Worm (Caenorhabditis elegans) whole organism, L1 larva: ENCODE data around the gene nspc-5.

Source experiments
- C04F5.9 ChIP-seq: sonication (generic microtip); optimal IDR thresholded peaks from 2 replicates; lab custom pipeline; 2016; ENCODE audit warnings: missing genetic modification characterization, missing compliant biosample characterization
- C34B4.2 ChIP-seq: sonication (generic microtip); optimal IDR thresholded peaks from 2 replicates; lab custom pipeline; 2017; ENCODE audit warnings: mild to moderate bottlenecking, missing genetic modification characterization, missing compliant biosample characterization
- F16B12.6 ChIP-seq: fragments of 150-350 bp; optimal IDR thresholded peaks from 2 replicates; lab custom pipeline; 2014; ENCODE audit warnings: missing biosample characterization, missing genetic modification characterization
- aha-1 ChIP-seq: fragments of 150-350 bp; optimal IDR thresholded peaks from 2 replicates; lab custom pipeline; 2014; ENCODE audit warnings: missing biosample characterization, missing genetic modification characterization
- alr-1 ChIP-seq: fragments of 200-800 bp; sonication (Bioruptor generic); optimal IDR thresholded peaks from 2 replicates; lab custom pipeline; 2018; ENCODE audit warnings: borderline replicate concordance, mild to moderate bottlenecking, missing genetic modification characterization, missing compliant biosample characterization
- ama-1 ChIP-seq: fragments of 150-350 bp; optimal IDR thresholded peaks from 2 replicates; lab custom pipeline; 2014
- ceh-82 ChIP-seq, 3 experiments: fragments of 150-350 bp in 1 of 3; sonication (generic microtip) in 2 of 3; optimal IDR thresholded peaks; 2 replicates each; lab custom pipeline; 2014 to 2017; ENCODE audit warnings: missing biosample characterization in 3 of 3, missing genetic modification characterization in 3 of 3
- ceh-88 ChIP-seq: fragments of 200-800 bp; sonication (Bioruptor generic); IDR thresholded peaks from 2 replicates; pipeline ENCODE4 v1.3.6; 2022; ENCODE audit warnings: missing genetic modification characterization, missing compliant biosample characterization
- ceh-90 ChIP-seq: sonication (generic microtip); optimal IDR thresholded peaks from 2 replicates; lab custom pipeline; 2016; ENCODE audit warnings: missing genetic modification characterization, missing compliant biosample characterization
- dpl-1 ChIP-seq, 3 experiments: fragments of 150-350 bp in 2 of 3; sonication (generic microtip) in 1 of 3; optimal IDR thresholded peaks; 2 replicates each; lab custom pipeline; 2014 to 2017; ENCODE audit warnings: missing biosample characterization in 3 of 3, missing genetic modification characterization in 3 of 3, missing genetic modification reagents in 3 of 3
- dsc-1 ChIP-seq: sonication (generic microtip); optimal IDR thresholded peaks from 2 replicates; lab custom pipeline; 2016; ENCODE audit warnings: mild to moderate bottlenecking, missing genetic modification characterization, missing compliant biosample characterization
- efl-1 ChIP-seq, 4 experiments: fragments of 150-350 bp; optimal IDR thresholded peaks in 3 of 4; peaks in 1 of 4; 1 replicate in 1 of 4; 2 replicates in 3 of 4; lab custom pipeline; 2014; ENCODE audit warnings: missing biosample characterization in 2 of 4, missing genetic modification characterization in 2 of 4, missing genetic modification reagents in 2 of 4
- egl-13 ChIP-seq: sonication (generic microtip); optimal IDR thresholded peaks from 2 replicates; lab custom pipeline; 2016; ENCODE audit warnings: missing genotype, missing genetic modification reagents, missing genetic modification characterization, missing compliant biosample characterization
- egl-27 ChIP-seq, 2 experiments: fragments of 150-350 bp in 1 of 2; sonication (generic microtip); optimal IDR thresholded peaks; 3 replicates each; lab custom pipeline; 2017 to 2018; ENCODE audit warnings: missing biosample characterization in 2 of 2, missing genetic modification characterization in 2 of 2, missing genetic modification reagents in 2 of 2
- ets-5 ChIP-seq: fragments of 200-800 bp; sonication (Bioruptor generic); IDR thresholded peaks from 2 replicates; pipeline ENCODE4 v1.3.6; 2022; ENCODE audit warnings: missing genetic modification characterization, missing compliant biosample characterization
- fkh-8 ChIP-seq: sonication (generic microtip); optimal IDR thresholded peaks from 2 replicates; lab custom pipeline; 2016; ENCODE audit warnings: mild to moderate bottlenecking, missing genetic modification characterization, missing compliant biosample characterization
- fos-1 ChIP-seq: fragments of 150-350 bp; optimal IDR thresholded peaks from 2 replicates; lab custom pipeline; 2014; ENCODE audit warnings: missing biosample characterization, missing genetic modification characterization
- hlh-17 ChIP-seq: fragments of 200-800 bp; sonication (Bioruptor generic); optimal IDR thresholded peaks from 2 replicates; lab custom pipeline; 2018; ENCODE audit warnings: missing genetic modification characterization, mild to moderate bottlenecking, missing compliant biosample characterization, moderate library complexity, borderline replicate concordance
- irx-1 ChIP-seq: sonication (generic microtip); optimal IDR thresholded peaks from 2 replicates; lab custom pipeline; 2016; ENCODE audit warnings: missing genetic modification characterization, missing compliant biosample characterization
- isw-1 ChIP-seq: fragments of 200-800 bp; sonication (Bioruptor generic); IDR thresholded peaks from 2 replicates; pipeline ENCODE4 v1.3.6; 2022; ENCODE audit warnings: missing genetic modification characterization, missing compliant biosample characterization
- jun-1 ChIP-seq: fragments of 150-350 bp; optimal IDR thresholded peaks from 2 replicates; lab custom pipeline; 2014; ENCODE audit warnings: missing biosample characterization, missing genetic modification reagents, missing genetic modification characterization
- lin-14 ChIP-seq: fragments of 200-800 bp; sonication (Bioruptor generic); optimal IDR thresholded peaks from 2 replicates; lab custom pipeline; 2018; ENCODE audit warnings: mild to moderate bottlenecking, missing genetic modification characterization, moderate library complexity, missing compliant biosample characterization
- lin-15B ChIP-seq: fragments of 150-350 bp; sonication (generic microtip); optimal IDR thresholded peaks from 3 replicates; lab custom pipeline; 2014; ENCODE audit warnings: missing biosample characterization, missing genetic modification characterization
- lin-35 ChIP-seq, 2 experiments: fragments of 150-350 bp; optimal IDR thresholded peaks; 2 replicates each; lab custom pipeline; 2014; ENCODE audit warnings: missing biosample characterization in 2 of 2, missing genetic modification characterization in 2 of 2, missing genetic modification reagents in 2 of 2
- lin-39 ChIP-seq: fragments of 150-350 bp; optimal IDR thresholded peaks from 2 replicates; lab custom pipeline; 2014; ENCODE audit warnings: missing biosample characterization, missing genetic modification reagents, missing genetic modification characterization
- lir-3 ChIP-seq: sonication (generic microtip); optimal IDR thresholded peaks from 2 replicates; lab custom pipeline; 2016; ENCODE audit warnings: mild to moderate bottlenecking, missing genetic modification characterization, moderate library complexity, missing compliant biosample characterization; ENCODE audit not compliant: poor library complexity
- lsy-2 ChIP-seq, 2 experiments: fragments of 150-350 bp; optimal IDR thresholded peaks; 2 replicates each; lab custom pipeline; 2014; ENCODE audit warnings: missing biosample characterization in 2 of 2, missing genetic modification characterization in 2 of 2
- mep-1 ChIP-seq: fragments of 150-350 bp; optimal IDR thresholded peaks from 2 replicates; lab custom pipeline; 2014; ENCODE audit warnings: missing biosample characterization, missing genetic modification characterization
- nhr-12 ChIP-seq: sonication (generic microtip); optimal IDR thresholded peaks from 2 replicates; lab custom pipeline; 2017; ENCODE audit warnings: missing biosample characterization, missing genetic modification characterization
- nhr-19 ChIP-seq: fragments of 200-800 bp; sonication (Bioruptor generic); conservative IDR thresholded peaks from 2 replicates; pipeline ENCODE4 v1.3.6; 2022; ENCODE audit warnings: missing genetic modification characterization, missing compliant biosample characterization
- nhr-20 ChIP-seq: sonication (generic microtip); optimal IDR thresholded peaks from 2 replicates; lab custom pipeline; 2016; ENCODE audit warnings: mild to moderate bottlenecking, missing genetic modification characterization, missing compliant biosample characterization
- nhr-28 ChIP-seq: fragments of 150-350 bp; optimal IDR thresholded peaks from 2 replicates; lab custom pipeline; 2014; ENCODE audit warnings: missing biosample characterization, missing genetic modification characterization
- nhr-47 ChIP-seq: sonication (generic microtip); optimal IDR thresholded peaks from 2 replicates; lab custom pipeline; 2016; ENCODE audit warnings: mild to moderate bottlenecking, missing genetic modification characterization, moderate library complexity, missing compliant biosample characterization
- nhr-71 ChIP-seq: sonication (generic microtip); optimal IDR thresholded peaks from 2 replicates; lab custom pipeline; 2016; ENCODE audit warnings: mild to moderate bottlenecking, missing genetic modification characterization, moderate library complexity, missing compliant biosample characterization
- nhr-77 ChIP-seq: fragments of 150-350 bp; optimal IDR thresholded peaks from 2 replicates; lab custom pipeline; 2014; ENCODE audit warnings: missing biosample characterization, missing genetic modification characterization
- nhr-84 ChIP-seq: sonication (generic microtip); optimal IDR thresholded peaks from 2 replicates; lab custom pipeline; 2017; ENCODE audit warnings: missing biosample characterization, missing genetic modification characterization
- nhr-85 ChIP-seq: sonication (generic microtip); peaks from one replicate; lab custom pipeline; 2016; ENCODE audit warnings: missing genetic modification characterization, inconsistent platforms, missing compliant biosample characterization
- rnt-1 ChIP-seq: sonication (generic microtip); optimal IDR thresholded peaks from 2 replicates; lab custom pipeline; 2016; ENCODE audit warnings: mild to moderate bottlenecking, missing genetic modification characterization, moderate library complexity, missing compliant biosample characterization
- snpc-4 ChIP-seq: fragments of 150-350 bp; optimal IDR thresholded peaks from 2 replicates; lab custom pipeline; 2014; ENCODE audit warnings: missing biosample characterization, missing genetic modification characterization
- snu-23 ChIP-seq: sonication (generic microtip); optimal IDR thresholded peaks from 2 replicates; lab custom pipeline; 2016; ENCODE audit warnings: missing genetic modification characterization, missing compliant biosample characterization
- sox-4 ChIP-seq: sonication (generic microtip); optimal IDR thresholded peaks from 2 replicates; lab custom pipeline; 2016; ENCODE audit warnings: missing genetic modification characterization, missing compliant biosample characterization
- swsn-7 ChIP-seq: sonication (generic microtip); optimal IDR thresholded peaks from 2 replicates; lab custom pipeline; 2016; ENCODE audit warnings: missing genetic modification characterization, missing compliant biosample characterization
- tlp-1 ChIP-seq: fragments of 150-350 bp; optimal IDR thresholded peaks from 2 replicates; lab custom pipeline; 2014; ENCODE audit warnings: missing biosample characterization, missing genetic modification characterization
- unc-130 ChIP-seq: fragments of 150-350 bp; optimal IDR thresholded peaks from 2 replicates; lab custom pipeline; 2017; ENCODE audit warnings: missing biosample characterization, missing genetic modification characterization, inconsistent platforms
- unc-30 ChIP-seq: sonication (generic microtip); optimal IDR thresholded peaks from 2 replicates; lab custom pipeline; 2017; ENCODE audit warnings: missing biosample characterization, missing genetic modification characterization
- unc-62 ChIP-seq: fragments of 150-350 bp; optimal IDR thresholded peaks from 2 replicates; lab custom pipeline; 2014; ENCODE audit warnings: missing biosample characterization, missing genetic modification reagents, missing genetic modification characterization
- unc-86 ChIP-seq: sonication (generic microtip); optimal IDR thresholded peaks from 2 replicates; lab custom pipeline; 2016; ENCODE audit warnings: missing genetic modification characterization, missing compliant biosample characterization
- unc-98 ChIP-seq: fragments of 200-800 bp; sonication (Bioruptor generic); IDR thresholded peaks from 2 replicates; pipeline ENCODE4 v1.3.6; 2022; ENCODE audit warnings: missing genetic modification characterization, missing compliant biosample characterization
- vab-15 ChIP-seq: sonication (generic microtip); optimal IDR thresholded peaks from 2 replicates; lab custom pipeline; 2017; ENCODE audit warnings: missing genotype, mild to moderate bottlenecking, missing genetic modification characterization, missing compliant biosample characterization
- xbp-1 ChIP-seq: sonication (generic microtip); optimal IDR thresholded peaks from 2 replicates; lab custom pipeline; 2016; ENCODE audit warnings: missing genetic modification characterization, missing compliant biosample characterization
- zag-1 ChIP-seq: fragments of 150-350 bp; optimal IDR thresholded peaks from 2 replicates; lab custom pipeline; 2014; ENCODE audit warnings: missing biosample characterization, missing genetic modification characterization
- zip-4 ChIP-seq: fragments of 200-800 bp; sonication (Bioruptor generic); optimal IDR thresholded peaks from 2 replicates; lab custom pipeline; 2018; ENCODE audit warnings: mild to moderate bottlenecking, missing genetic modification characterization, moderate library complexity, missing compliant biosample characterization

nspc-5 gene

DNA sequence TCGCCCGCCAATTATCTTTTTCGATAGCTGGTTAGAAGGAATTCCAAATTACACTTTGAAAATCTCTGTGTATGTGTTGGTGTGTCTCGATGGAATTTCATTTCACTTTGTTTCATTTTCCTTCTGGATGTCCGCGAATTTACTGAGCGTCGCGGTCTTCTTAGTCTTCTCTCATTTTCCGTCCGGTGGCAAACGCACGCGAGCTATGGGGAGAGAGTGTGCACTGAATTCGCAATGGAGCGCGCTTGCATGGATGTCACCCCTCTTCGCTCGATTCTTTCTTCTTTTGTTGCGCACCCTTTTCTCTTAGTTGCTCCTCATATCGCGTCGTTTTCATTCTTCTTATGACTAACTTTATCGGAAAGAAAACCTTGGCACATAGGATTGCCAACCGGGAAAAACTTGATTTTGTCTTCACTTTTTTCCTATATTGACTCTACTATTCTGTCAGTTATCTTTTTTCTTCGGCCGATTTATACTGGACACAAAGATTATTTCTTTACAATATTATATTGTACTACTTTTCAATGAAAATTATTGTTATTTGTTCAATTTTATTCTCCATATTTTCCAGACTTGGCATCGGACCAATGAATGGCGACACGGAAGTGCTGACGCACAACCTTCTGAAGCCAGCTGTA lies 13.3 kb downstream of the nspc-5 start, which contains the start of gene dhhc-14 (continued):
- peak; percentile 44 for TF ChIP-seq nhr-47 (tag; lab: Kevin White, UChicago)
- no peak for TF ChIP-seq alr-1 (tag; lab: Kevin White, UChicago)
- no peak for TF ChIP-seq nhr-12
- TF ChIP-seq C04F5.9 (tag; lab: Kevin White, UChicago): no peak
- peak; percentile 72 for TF ChIP-seq lin-14
- peak; percentile 41 for TF ChIP-seq swsn-7 (tag; lab: Kevin White, UChicago)
- TF ChIP-seq vab-15: no peak
- peak; percentile 44 for TF ChIP-seq mep-1 (tag; lab: Kevin White, UChicago)
- TF ChIP-seq nhr-19 (GFP tag; lab: Robert Waterston, UW): peak; percentile 33; the same call in 1 of the 2 replicates
- no peak for TF ChIP-seq irx-1 (tag; lab: Kevin White, UChicago)
- no peak for TF ChIP-seq unc-86 (tag; lab: Kevin White, UChicago)
- no peak for TF ChIP-seq fos-1 (tag; lab: Kevin White, UChicago)
- no peak for TF ChIP-seq nhr-28 (tag; lab: Kevin White, UChicago)
- TF ChIP-seq aha-1: no peak
- no peak for TF ChIP-seq ama-1 (lab: Kevin White, UChicago)
- peak; percentile 37 for TF ChIP-seq dsc-1
- TF ChIP-seq ceh-88 (GFP tag; lab: Robert Waterston, UW): no peak
- peak; percentile 28 for TF ChIP-seq isw-1 (GFP tag; lab: Robert Waterston, UW)
- peak; percentile 20 for TF ChIP-seq nhr-77 (tag; lab: Kevin White, UChicago)
- no peak for TF ChIP-seq ets-5 (GFP tag; lab: Robert Waterston, UW)
- peak; percentile 66 for TF ChIP-seq nhr-71 (tag; lab: Kevin White, UChicago)
- no peak for TF ChIP-seq egl-13
- no peak for TF ChIP-seq hlh-17 (GFP tag; lab: Kevin White, UChicago)
- TF ChIP-seq C34B4.2: no peak
- TF ChIP-seq lsy-2 (tag; optimal IDR thresholded peaks at IDR 0.05; lab: Kevin White, UChicago): peak; percentile 31 to 55
- TF ChIP-seq nhr-85 (tag; lab: Kevin White, UChicago): no peak
- TF ChIP-seq F16B12.6 (tag; lab: Kevin White, UChicago): no peak
- TF ChIP-seq lin-35 (GFP tag; optimal IDR thresholded peaks at IDR 0.05; lab: Kevin White, UChicago): peak; percentile 26 to 41
- no peak for TF ChIP-seq sox-4
- no peak for TF ChIP-seq unc-30 (tag; lab: Kevin White, UChicago)
- no peak for TF ChIP-seq tlp-1
- no peak for TF ChIP-seq snpc-4 (tag; lab: Kevin White, UChicago)
- TF ChIP-seq lin-39: no peak
- TF ChIP-seq lin-15B: no peak
- TF ChIP-seq fkh-8 (tag; lab: Kevin White, UChicago): peak; percentile 49
- no peak for TF ChIP-seq unc-62 (GFP tag; lab: Kevin White, UChicago)
- no peak for TF ChIP-seq zag-1
- peak in 1 of 2 experiments; percentile 28 for TF ChIP-seq efl-1 (optimal IDR thresholded peaks at IDR 0.05; lab: Kevin White, UChicago)
- TF ChIP-seq efl-1 (GFP tag; optimal IDR thresholded peaks at IDR 0.05 in 1 of 2; lab: Kevin White, UChicago): peak in 1 of 2 experiments; percentile 21
- TF ChIP-seq ceh-90 (tag; lab: Kevin White, UChicago): no peak
- peak in 2 of 3 experiments; percentile 38 to 84 for TF ChIP-seq ceh-82 (tag; optimal IDR thresholded peaks at IDR 0.05; lab: Kevin White, UChicago)
- no peak for TF ChIP-seq unc-98 (GFP tag; lab: Robert Waterston, UW)
- TF ChIP-seq snu-23 (GFP tag; lab: Kevin White, UChicago): peak; percentile 56
- peak in 2 of 3 experiments; percentile 7 to 47 for TF ChIP-seq dpl-1 (GFP tag; optimal IDR thresholded peaks at IDR 0.05; lab: Kevin White, UChicago)
- TF ChIP-seq xbp-1 (tag; lab: Kevin White, UChicago): peak; percentile 46
- TF ChIP-seq unc-130 (tag; lab: Kevin White, UChicago): no peak
- TF ChIP-seq jun-1 (tag; lab: Kevin White, UChicago): no peak
- no peak for TF ChIP-seq lir-3 (tag; lab: Kevin White, UChicago)
- TF ChIP-seq zip-4 (GFP tag; lab: Kevin White, UChicago): no peak
- TF ChIP-seq rnt-1 (tag; lab: Kevin White, UChicago): peak; percentile 59
- peak; percentile 16 for TF ChIP-seq nhr-20 (tag; lab: Kevin White, UChicago)
- no peak for TF ChIP-seq egl-27 (tag; optimal IDR thresholded peaks at IDR 0.05; lab: Kevin White, UChicago)
- no peak for TF ChIP-seq nhr-84 (tag; lab: Kevin White, UChicago)
